Fruit fly (Drosophila melanogaster) whole organism, embryonic: ENCODE data around the gene Wdfy2.

Experiments
- Awh ChIP-seq: fragments of 200-800 bp; sonication (Bioruptor generic); IDR thresholded peaks from 2 replicates; pipeline ENCODE4, ENCODE4 v1.3.6; 2022; ENCODE audit warnings: missing biosample characterization, missing genetic modification characterization
- BEAF-32 ChIP-seq: fragments of 200-800 bp; sonication (Bioruptor generic); optimal IDR thresholded peaks from 3 replicates; lab custom pipeline; 2017; ENCODE audit warnings: missing biosample characterization, missing genetic modification characterization, mild to moderate bottlenecking, moderate library complexity, missing genetic modification reagents
- Bgb ChIP-seq: fragments of 200-800 bp; sonication (Bioruptor generic); IDR thresholded peaks from 2 replicates; pipeline ENCODE4 v1.3.6; 2022; ENCODE audit warnings: missing biosample characterization, missing genetic modification characterization; ENCODE audit not compliant: partially characterized antibody
- CG10209 ChIP-seq: fragments of 200-800 bp; sonication (Bioruptor generic); optimal IDR thresholded peaks from 3 replicates; lab custom pipeline; 2017; ENCODE audit warnings: missing biosample characterization, mild to moderate bottlenecking, missing genetic modification characterization, missing genetic modification reagents
- CG10274 ChIP-seq: fragments of 200-800 bp; sonication (Bioruptor generic); optimal IDR thresholded peaks from 3 replicates; lab custom pipeline; 2017; ENCODE audit warnings: missing biosample characterization, mild to moderate bottlenecking, missing genetic modification characterization
- CG10543 ChIP-seq: fragments of 200-800 bp; sonication (Bioruptor generic); optimal IDR thresholded peaks from 3 replicates; lab custom pipeline; 2017; ENCODE audit warnings: missing biosample characterization, mild to moderate bottlenecking, missing genetic modification characterization, moderate library complexity
- CG10959 ChIP-seq: fragments of 200-800 bp; sonication (Bioruptor generic); IDR thresholded peaks from 2 replicates; pipeline ENCODE4 v1.3.6; 2022; ENCODE audit warnings: missing biosample characterization, missing genetic modification characterization
- CG11085 ChIP-seq: fragments of 200-800 bp; sonication (Bioruptor generic); IDR thresholded peaks from 2 replicates; pipeline ENCODE4 v1.3.6; 2022; ENCODE audit warnings: missing biosample characterization, missing genetic modification characterization
- CG11247 ChIP-seq: fragments of 200-800 bp; sonication (Bioruptor generic); IDR thresholded peaks from 2 replicates; pipeline ENCODE4 v1.3.6; 2022; ENCODE audit warnings: missing biosample characterization, missing genetic modification characterization
- CG11398 ChIP-seq: fragments of 200-800 bp; sonication (Bioruptor generic); optimal IDR thresholded peaks from 2 replicates; lab custom pipeline; 2016; ENCODE audit warnings: missing biosample characterization, missing genetic modification characterization
- CG12236 ChIP-seq: fragments of 200-800 bp; sonication (Bioruptor generic); optimal IDR thresholded peaks from 2 replicates; lab custom pipeline; 2016; ENCODE audit warnings: missing biosample characterization, missing genetic modification characterization
- CG13296 ChIP-seq: fragments of 200-800 bp; sonication (Bioruptor generic); optimal IDR thresholded peaks from 3 replicates; lab custom pipeline; 2018; ENCODE audit warnings: missing biosample characterization, mild to moderate bottlenecking, missing genetic modification characterization
- CG17802 ChIP-seq: fragments of 200-800 bp; sonication (Bioruptor generic); optimal IDR thresholded peaks from 2 replicates; lab custom pipeline; 2018; ENCODE audit warnings: missing biosample characterization, mild to moderate bottlenecking, missing genetic modification characterization, moderate library complexity
- CG17829 ChIP-seq: fragments of 200-800 bp; optimal IDR thresholded peaks from 2 replicates; lab custom pipeline; 2019; ENCODE audit warnings: missing biosample characterization, mild to moderate bottlenecking, missing genetic modification characterization, moderate library complexity
- CG1792 ChIP-seq: fragments of 200-800 bp; sonication (Bioruptor generic); optimal IDR thresholded peaks from 2 replicates; lab custom pipeline; 2016; ENCODE audit warnings: missing biosample characterization, missing genetic modification characterization
- CG30020 ChIP-seq: fragments of 200-800 bp; optimal IDR thresholded peaks from 2 replicates; lab custom pipeline; 2019; ENCODE audit warnings: missing biosample characterization, mild to moderate bottlenecking, missing genetic modification characterization, moderate library complexity
- CG3281 ChIP-seq: fragments of 200-800 bp; sonication (Bioruptor generic); optimal IDR thresholded peaks from 3 replicates; lab custom pipeline; 2017; ENCODE audit warnings: missing biosample characterization, mild to moderate bottlenecking, missing genetic modification characterization
- CG34224 ChIP-seq: fragments of 200-800 bp; sonication (Bioruptor generic); IDR thresholded peaks from 3 replicates; pipeline ENCODE4 v1.3.6; 2022; ENCODE audit warnings: missing biosample characterization, missing genetic modification characterization; ENCODE audit not compliant: partially characterized antibody
- CG7745 ChIP-seq: fragments of 200-800 bp; sonication (Bioruptor generic); optimal IDR thresholded peaks from 2 replicates; lab custom pipeline; 2018; ENCODE audit warnings: missing biosample characterization, mild to moderate bottlenecking, missing genetic modification characterization, moderate library complexity
- CG8290 ChIP-seq, 3 experiments: fragments of 200-800 bp; sonication (Bioruptor generic); optimal IDR thresholded peaks; 2 replicates each; lab custom pipeline; 2016 to 2019; ENCODE audit warnings: missing biosample characterization in 3 of 3, missing genetic modification characterization in 3 of 3, mild to moderate bottlenecking in 2 of 3, moderate library complexity in 1 of 3
- CG9817 ChIP-seq: fragments of 200-800 bp; sonication (Bioruptor generic); optimal IDR thresholded peaks from 2 replicates; lab custom pipeline; 2018; ENCODE audit warnings: missing biosample characterization, mild to moderate bottlenecking, missing genetic modification characterization, moderate library complexity
- D19B ChIP-seq: fragments of 200-800 bp; sonication (Bioruptor generic); optimal IDR thresholded peaks from 2 replicates; lab custom pipeline; 2017; ENCODE audit warnings: missing biosample characterization, mild to moderate bottlenecking, missing genetic modification characterization
- Dll ChIP-seq: fragments of 200-800 bp; sonication (Bioruptor generic); IDR thresholded peaks from 4 replicates; pipeline ENCODE4 v1.3.6; 2022; ENCODE audit warnings: missing biosample characterization, missing genetic modification characterization; ENCODE audit not compliant: partially characterized antibody
- Doc3 ChIP-seq: fragments of 200-800 bp; sonication (Bioruptor generic); IDR thresholded peaks from 3 replicates; pipeline ENCODE4 v1.3.6; 2022; ENCODE audit warnings: missing biosample characterization, missing genetic modification characterization; ENCODE audit not compliant: partially characterized antibody
- Elba2 ChIP-seq: fragments of 200-800 bp; sonication (Bioruptor generic); optimal IDR thresholded peaks from 3 replicates; lab custom pipeline; 2016; ENCODE audit warnings: missing biosample characterization, missing genetic modification characterization
- Ets97D ChIP-seq: fragments of 200-800 bp; sonication (Bioruptor generic); optimal IDR thresholded peaks from 3 replicates; lab custom pipeline; 2016; ENCODE audit warnings: missing biosample characterization, missing genetic modification characterization
- Hr78 ChIP-seq, 2 experiments: fragments of 200-800 bp in 1 of 2; fragments of >200 bp in 1 of 2; sonication (Bioruptor generic) in 1 of 2; optimal IDR thresholded peaks; 2 replicates each; lab custom pipeline; 2017 to 2019; ENCODE audit warnings: missing biosample characterization in 2 of 2, missing genetic modification characterization in 2 of 2, mild to moderate bottlenecking in 1 of 2, moderate library complexity in 1 of 2
- Max ChIP-seq: fragments of 200-800 bp; sonication (Bioruptor generic); optimal IDR thresholded peaks from 2 replicates; lab custom pipeline; 2016; ENCODE audit warnings: missing biosample characterization, mild to moderate bottlenecking, missing genetic modification characterization
- Myb ChIP-seq: fragments of 200-800 bp; sonication (Bioruptor generic); optimal IDR thresholded peaks from 2 replicates; lab custom pipeline; 2016; ENCODE audit warnings: missing biosample characterization, missing genetic modification characterization
- Nf-YB ChIP-seq: fragments of 200-800 bp; sonication (Bioruptor generic); optimal IDR thresholded peaks from 3 replicates; lab custom pipeline; 2019; ENCODE audit warnings: missing biosample characterization, mild to moderate bottlenecking, missing genetic modification characterization, moderate library complexity
- NfI ChIP-seq: fragments of 200-800 bp; sonication (Bioruptor generic); optimal IDR thresholded peaks from 3 replicates; lab custom pipeline; 2018; ENCODE audit warnings: missing biosample characterization, mild to moderate bottlenecking, missing genetic modification characterization, moderate library complexity
- Scr ChIP-seq: fragments of 200-800 bp; sonication (Bioruptor generic); IDR thresholded peaks from 2 replicates; pipeline ENCODE4 v1.3.6; 2022; ENCODE audit warnings: missing biosample characterization, missing genetic modification characterization; ENCODE audit not compliant: partially characterized antibody
- Sry-β ChIP-seq: fragments of 200-800 bp; sonication (Bioruptor generic); optimal IDR thresholded peaks from 2 replicates; lab custom pipeline; 2018; ENCODE audit warnings: missing biosample characterization, mild to moderate bottlenecking, missing genetic modification characterization, moderate library complexity
- ase ChIP-seq: fragments of 200-800 bp; sonication (Bioruptor generic); IDR thresholded peaks from 3 replicates; pipeline ENCODE4 v1.3.6; 2022; ENCODE audit warnings: missing biosample characterization, missing genetic modification characterization
- bowl ChIP-seq: fragments of 200-800 bp; sonication (Bioruptor generic); IDR thresholded peaks from 2 replicates; pipeline ENCODE4 v1.3.6; 2022; ENCODE audit warnings: missing biosample characterization, missing genetic modification characterization
- cas ChIP-seq: fragments of 200-800 bp; sonication (Bioruptor generic); IDR thresholded peaks from 2 replicates; pipeline ENCODE4 v1.3.6; 2022; ENCODE audit warnings: missing biosample characterization, missing genetic modification characterization
- chinmo ChIP-seq: fragments of 200-800 bp; sonication (Bioruptor generic); IDR thresholded peaks from 4 replicates; pipeline ENCODE4 v1.3.6; 2022; ENCODE audit warnings: missing biosample characterization, missing genetic modification characterization; ENCODE audit not compliant: partially characterized antibody
- hbn ChIP-seq: fragments of 200-800 bp; sonication (Bioruptor generic); IDR thresholded peaks from 2 replicates; pipeline ENCODE4 v1.3.6; 2022; ENCODE audit warnings: missing biosample characterization, missing genetic modification characterization; ENCODE audit not compliant: partially characterized antibody
- her ChIP-seq: fragments of 200-800 bp; sonication (Bioruptor generic); optimal IDR thresholded peaks from 2 replicates; lab custom pipeline; 2016; ENCODE audit warnings: missing biosample characterization, missing genetic modification characterization
- knrl ChIP-seq: fragments of 200-800 bp; sonication (Bioruptor generic); IDR thresholded peaks from 3 replicates; pipeline ENCODE4 v1.3.6; 2022; ENCODE audit warnings: missing biosample characterization, missing genetic modification characterization; ENCODE audit not compliant: partially characterized antibody
- mld ChIP-seq: fragments of 200-800 bp; sonication (Bioruptor generic); IDR thresholded peaks from 3 replicates; pipeline ENCODE4 v1.3.6; 2022; ENCODE audit warnings: missing biosample characterization, missing genetic modification characterization; ENCODE audit not compliant: partially characterized antibody
- pho ChIP-seq: fragments of 200-800 bp; sonication (Bioruptor generic); optimal IDR thresholded peaks from 2 replicates; lab custom pipeline; 2016; ENCODE audit warnings: missing biosample characterization, missing genetic modification characterization
- sd ChIP-seq: fragments of 200-800 bp; sonication (Bioruptor generic); optimal IDR thresholded peaks from 3 replicates; lab custom pipeline; 2018; ENCODE audit warnings: missing biosample characterization, mild to moderate bottlenecking, missing genetic modification characterization, moderate library complexity
- seq ChIP-seq: fragments of 200-800 bp; sonication (Bioruptor generic); IDR thresholded peaks from 2 replicates; pipeline ENCODE4 v1.3.6; 2022; ENCODE audit warnings: missing biosample characterization, missing genetic modification characterization
- stwl ChIP-seq: fragments of 200-800 bp; sonication (Bioruptor generic); optimal IDR thresholded peaks from 3 replicates; lab custom pipeline; 2018; ENCODE audit warnings: missing biosample characterization, mild to moderate bottlenecking, missing genetic modification characterization, moderate library complexity
- sug ChIP-seq: fragments of 200-800 bp; optimal IDR thresholded peaks from 2 replicates; lab custom pipeline; 2019; ENCODE audit warnings: missing biosample characterization, mild to moderate bottlenecking, missing genetic modification characterization, moderate library complexity
- ttk ChIP-seq: fragments of 200-800 bp; sonication (Bioruptor generic); IDR thresholded peaks from 2 replicates; pipeline ENCODE4 v2.1.2; 2022; ENCODE audit warnings: missing biosample characterization, missing genetic modification characterization
- vnd ChIP-seq: fragments of 200-800 bp; sonication (Bioruptor generic); IDR thresholded peaks from 3 replicates; pipeline ENCODE4 v1.3.6; 2022; ENCODE audit warnings: missing biosample characterization, missing genetic modification characterization; ENCODE audit not compliant: partially characterized antibody
- z ChIP-seq: fragments of 200-800 bp; sonication (Bioruptor generic); IDR thresholded peaks from 3 replicates; pipeline ENCODE4 v1.3.6; 2022; ENCODE audit warnings: missing biosample characterization, missing genetic modification characterization

Gene Wdfy2

dm6 chr2L:10418981-10419380 lies 4.1 kb upstream of the Wdfy2 start, which contains the start of gene RfC3 (continued):
- TF ChIP-seq hbn (GFP tag; lab: Robert Waterston, UW) = peak; percentile 79
- no peak for TF ChIP-seq CG11247 (GFP tag; lab: Robert Waterston, UW)
- no peak for TF ChIP-seq Awh (GFP tag; lab: Robert Waterston, UW)
- no peak for TF ChIP-seq pho (GFP tag; lab: Kevin White, UChicago)
- peak; percentile 83 for TF ChIP-seq Bgb (GFP tag; lab: Robert Waterston, UW)
- peak; percentile 20 for TF ChIP-seq sug (tag; lab: Kevin White, UChicago)
- no peak for TF ChIP-seq CG3281 (GFP tag; lab: Kevin White, UChicago)
- no peak for TF ChIP-seq sd (tag; lab: Kevin White, UChicago)
- TF ChIP-seq CG7745 = no peak
- peak; percentile 94 for TF ChIP-seq mld
- no peak for TF ChIP-seq CG1792 (GFP tag; lab: Kevin White, UChicago)
- TF ChIP-seq ase (GFP tag; lab: Robert Waterston, UW) = no peak
- TF ChIP-seq CG11085 (GFP tag; lab: Robert Waterston, UW) = no peak
- peak; percentile 75 for TF ChIP-seq Doc3 (GFP tag; lab: Robert Waterston, UW)
- no peak for TF ChIP-seq CG10959 (GFP tag; lab: Robert Waterston, UW)
- TF ChIP-seq Scr (GFP tag; lab: Robert Waterston, UW) = peak; percentile 81
- no peak for TF ChIP-seq D19B
- TF ChIP-seq CG10274 (GFP tag; lab: Kevin White, UChicago) = no peak
- TF ChIP-seq CG9817 (tag; lab: Kevin White, UChicago) = no peak
- no peak for TF ChIP-seq Sry-β (GFP tag; lab: Kevin White, UChicago)
- TF ChIP-seq Elba2 (GFP tag; lab: Kevin White, UChicago) = no peak
- peak; percentile 92 for TF ChIP-seq CG30020 (tag; lab: Kevin White, UChicago)
- TF ChIP-seq Ets97D (GFP tag; lab: Kevin White, UChicago) = no peak
- no peak for TF ChIP-seq CG10209 (GFP tag; lab: Kevin White, UChicago)
- peak; percentile 2 for TF ChIP-seq CG17829 (tag; lab: Kevin White, UChicago)
- TF ChIP-seq stwl (tag; lab: Kevin White, UChicago) = peak; percentile 75
- no peak for TF ChIP-seq CG12236
- no peak for TF ChIP-seq CG13296
- no peak for TF ChIP-seq cas (GFP tag; lab: Robert Waterston, UW)
- TF ChIP-seq CG10543 (GFP tag; lab: Kevin White, UChicago) = no peak
- no peak for TF ChIP-seq z (GFP tag; lab: Robert Waterston, UW)
- peak; percentile 61 for TF ChIP-seq BEAF-32 (GFP tag; lab: Kevin White, UChicago)
- TF ChIP-seq Hr78 (GFP tag; optimal IDR thresholded peaks at IDR 0.05; lab: Kevin White, UChicago) = peak in 1 of 2 experiments; percentile 93
- TF ChIP-seq CG34224 (GFP tag; lab: Robert Waterston, UW) = peak; percentile 98
- TF ChIP-seq ttk (GFP tag; lab: Robert Waterston, UW) = no peak
- TF ChIP-seq chinmo = peak; percentile 84; the same call in 1 of the 4 replicates
- TF ChIP-seq seq (GFP tag; lab: Robert Waterston, UW) = no peak
- no peak for TF ChIP-seq CG8290 (GFP tag; optimal IDR thresholded peaks at IDR 0.05; lab: Kevin White, UChicago)
- TF ChIP-seq CG8290 (tag; optimal IDR thresholded peaks at IDR 0.05; lab: Kevin White, UChicago) = no peak
- peak; percentile 87 for TF ChIP-seq vnd (GFP tag; lab: Robert Waterston, UW)
- TF ChIP-seq Nf-YB (GFP tag; lab: Kevin White, UChicago) = no peak
- TF ChIP-seq knrl = peak; percentile 59; the same call in 2 of the 3 replicates
- TF ChIP-seq Myb = peak; percentile 85
- TF ChIP-seq bowl (GFP tag; lab: Robert Waterston, UW) = no peak
- no peak for TF ChIP-seq NfI (GFP tag; lab: Kevin White, UChicago)
- TF ChIP-seq her = no peak
- TF ChIP-seq Dll (GFP tag; lab: Robert Waterston, UW) = peak; percentile 85
- TF ChIP-seq CG17802 (tag; lab: Kevin White, UChicago) = no peak
- peak; percentile 28 for TF ChIP-seq Max (GFP tag; lab: Kevin White, UChicago)
- no peak for TF ChIP-seq CG11398 (GFP tag; lab: Kevin White, UChicago)
